Worm (Caenorhabditis elegans): Measurements from ENCODE around the gene pde-12.
"Not testable (repeated sequence)": the region's sequence is repeated elsewhere in the genome, so short reads cannot be mapped to it uniquely, and the experiment has no call there.

pde-12 gene

DNA sequence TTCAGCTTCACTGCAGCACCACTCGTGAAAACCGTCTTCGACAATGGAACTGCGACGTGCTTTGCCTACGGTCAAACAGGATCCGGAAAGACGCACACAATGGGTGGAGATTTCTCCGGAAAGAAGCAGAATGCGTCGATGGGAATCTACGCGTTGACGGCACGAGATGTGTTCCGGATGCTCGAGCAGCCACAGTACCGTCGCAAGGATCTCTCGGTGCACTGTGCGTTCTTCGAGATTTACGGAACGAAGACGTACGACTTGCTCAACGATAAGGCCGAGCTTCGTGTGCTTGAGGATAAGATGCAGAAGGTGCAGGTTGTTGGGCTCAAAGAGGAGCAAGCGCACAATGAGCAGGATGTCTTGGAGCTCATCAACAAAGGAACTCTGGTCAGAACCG, 35.3 kb downstream of the pde-12 start:
- TF ChIP-seq ham-2 (GFP tag; optimal IDR thresholded peaks at IDR 0.05) = no peak

ce11 chrIII:10808802-10809201, 36.0 kb downstream of the pde-12 start:
- TF ChIP-seq bed-3 (GFP tag; optimal IDR thresholded peaks at IDR 0.05) (no peak), elt-3 (tag; optimal IDR thresholded peaks at IDR 0.05) (no peak), unc-120 (tag; optimal IDR thresholded peaks at IDR 0.05; ENCODE audit: poor library complexity, severe bottlenecking) (no peak), pha-4 (tag; optimal IDR thresholded peaks at IDR 0.05) (no peak)

- TF ChIP-seq mep-1 (tag; optimal IDR thresholded peaks at IDR 0.05) (peak; percentile 11), nhr-12 (tag; optimal IDR thresholded peaks at IDR 0.05) (no peak), ceh-43 (GFP tag; optimal IDR thresholded peaks at IDR 0.05) (peak; percentile 17), unc-120 (tag; optimal IDR thresholded peaks at IDR 0.05; ENCODE audit: poor library complexity, severe bottlenecking) (peak; percentile 39), mab-5 (tag; optimal IDR thresholded peaks at IDR 0.05) (no peak), ham-2 (GFP tag; optimal IDR thresholded peaks at IDR 0.05) (peak; percentile 64), ces-1 (GFP tag; optimal IDR thresholded peaks at IDR 0.05) (peak; percentile 43)
These were observed 36.9 kb downstream of the pde-12 start for ce11 chrIII:10807956-10808355.

DNA sequence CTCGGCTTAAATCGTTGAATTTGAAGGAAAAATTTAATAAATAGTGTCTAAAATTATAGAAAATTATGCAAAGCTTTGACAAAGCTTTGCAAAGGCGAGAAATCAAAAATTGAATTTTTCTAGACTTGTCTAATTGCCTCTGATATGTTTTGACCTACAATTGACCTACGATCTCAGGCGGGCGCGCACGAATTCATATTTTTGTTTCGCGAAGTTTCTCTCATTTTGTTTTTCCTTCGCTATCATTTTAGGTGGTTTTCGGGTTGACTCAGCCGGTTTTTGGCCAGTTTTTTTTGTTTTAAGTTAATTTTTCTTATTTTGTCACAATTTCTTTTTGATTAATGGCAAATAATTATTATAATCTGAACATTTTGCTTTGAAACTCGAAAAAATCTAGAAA, 37.6 kb downstream of the pde-12 start:
- TF ChIP-seq mls-2 (tag; optimal IDR thresholded peaks at IDR 0.05) = no peak
- no peak for TF ChIP-seq elt-3 (tag; optimal IDR thresholded peaks at IDR 0.05)
- TF ChIP-seq ceh-83 (GFP tag; optimal IDR thresholded peaks at IDR 0.05) = no peak
- TF ChIP-seq zip-8 (tag; optimal IDR thresholded peaks at IDR 0.05) = no peak
- TF ChIP-seq M03D4.4 (tag; optimal IDR thresholded peaks at IDR 0.05) = no peak
- TF ChIP-seq lin-32 (GFP tag; optimal IDR thresholded peaks at IDR 0.05) = no peak
- TF ChIP-seq nhr-237 (tag; optimal IDR thresholded peaks at IDR 0.05) = no peak
- no peak for TF ChIP-seq pha-4 (tag; optimal IDR thresholded peaks at IDR 0.05)
- TF ChIP-seq mep-1 (tag; optimal IDR thresholded peaks at IDR 0.05) = no peak
- TF ChIP-seq nhr-2 (tag; optimal IDR thresholded peaks at IDR 0.05) = no peak
- no peak for TF ChIP-seq ceh-39 (tag; optimal IDR thresholded peaks at IDR 0.05)
- no peak for TF ChIP-seq snpc-4 (tag; optimal IDR thresholded peaks at IDR 0.05)
- TF ChIP-seq sem-2 (GFP tag; optimal IDR thresholded peaks at IDR 0.05) = no peak
- no peak for TF ChIP-seq lin-13 (tag; optimal IDR thresholded peaks at IDR 0.05)
- no peak for TF ChIP-seq nhr-12 (tag; optimal IDR thresholded peaks at IDR 0.05)
- TF ChIP-seq mab-5 (tag; optimal IDR thresholded peaks at IDR 0.05) = no peak
- no peak for TF ChIP-seq cnd-1 (tag; optimal IDR thresholded peaks at IDR 0.05)

ce11 chrIII:10806821-10807220, 38.0 kb downstream of the pde-12 start:
- TF ChIP-seq flh-1 (GFP tag; optimal IDR thresholded peaks at IDR 0.05) = no peak
- no peak for TF ChIP-seq lin-32 (GFP tag; optimal IDR thresholded peaks at IDR 0.05)
- no peak for TF ChIP-seq ceh-39 (tag; optimal IDR thresholded peaks at IDR 0.05)
- no peak for TF ChIP-seq zip-8 (tag; optimal IDR thresholded peaks at IDR 0.05)
- TF ChIP-seq elt-3 (tag; optimal IDR thresholded peaks at IDR 0.05) = no peak
- no peak for TF ChIP-seq nhr-237 (tag; optimal IDR thresholded peaks at IDR 0.05)
- no peak for TF ChIP-seq snpc-4 (tag; optimal IDR thresholded peaks at IDR 0.05)
- no peak for TF ChIP-seq nhr-76 (tag; optimal IDR thresholded peaks at IDR 0.05)
- no peak for TF ChIP-seq ces-1 (GFP tag; optimal IDR thresholded peaks at IDR 0.05)
- no peak for TF ChIP-seq nhr-12 (tag; optimal IDR thresholded peaks at IDR 0.05)
- peak; percentile 6 for TF ChIP-seq mls-2 (tag; optimal IDR thresholded peaks at IDR 0.05)
- no peak for TF ChIP-seq elt-1 (tag; optimal IDR thresholded peaks at IDR 0.05; ENCODE audit: borderline replicate concordance, insufficient read depth)
- TF ChIP-seq mep-1 (tag; optimal IDR thresholded peaks at IDR 0.05) = no peak
- TF ChIP-seq sptf-1 (tag; optimal IDR thresholded peaks at IDR 0.05) = peak; percentile 9

ce11 chrIII:10805625-10806024, 39.2 kb downstream of the pde-12 start, which contains the start of gene klp-7:
Gene klp-7 (plus strand): TSS chrIII:10805925.
- TF ChIP-seq lin-32 (GFP tag; optimal IDR thresholded peaks at IDR 0.05); mab-5 (tag; optimal IDR thresholded peaks at IDR 0.05); blmp-1 (tag; optimal IDR thresholded peaks at IDR 0.05): not testable (repeated sequence)

ce11 chrIII:10805172-10805571, 39.6 kb downstream of the pde-12 start:
- no peak for TF ChIP-seq unc-39 (tag; optimal IDR thresholded peaks at IDR 0.05)
- no peak for TF ChIP-seq ceh-83 (GFP tag; optimal IDR thresholded peaks at IDR 0.05)
- no peak for TF ChIP-seq ham-2 (GFP tag; optimal IDR thresholded peaks at IDR 0.05)
- no peak for TF ChIP-seq hlh-1 (tag; optimal IDR thresholded peaks at IDR 0.05)
- TF ChIP-seq blmp-1 (tag; optimal IDR thresholded peaks at IDR 0.05) = no peak
- no peak for TF ChIP-seq snpc-4 (tag; optimal IDR thresholded peaks at IDR 0.05)
- no peak for TF ChIP-seq cnd-1 (tag; optimal IDR thresholded peaks at IDR 0.05)
- TF ChIP-seq nhr-76 (tag; optimal IDR thresholded peaks at IDR 0.05) = no peak
- no peak for TF ChIP-seq lin-13 (tag; optimal IDR thresholded peaks at IDR 0.05)
- TF ChIP-seq nhr-2 (tag; optimal IDR thresholded peaks at IDR 0.05) = no peak
- no peak for TF ChIP-seq lsy-2 (tag; optimal IDR thresholded peaks at IDR 0.05)
- TF ChIP-seq nhr-28 (tag; optimal IDR thresholded peaks at IDR 0.05) = no peak
- TF ChIP-seq elt-1 (tag; optimal IDR thresholded peaks at IDR 0.05; ENCODE audit: borderline replicate concordance, insufficient read depth) = no peak
- no peak for TF ChIP-seq bed-3 (GFP tag; optimal IDR thresholded peaks at IDR 0.05)
- no peak for TF ChIP-seq unc-120 (tag; optimal IDR thresholded peaks at IDR 0.05; ENCODE audit: poor library complexity, severe bottlenecking)
- no peak for TF ChIP-seq mls-2 (tag; optimal IDR thresholded peaks at IDR 0.05)
- no peak for TF ChIP-seq nhr-237 (tag; optimal IDR thresholded peaks at IDR 0.05)
- no peak for TF ChIP-seq flh-1 (GFP tag; optimal IDR thresholded peaks at IDR 0.05)

All from whole organism, mixed stage, embryonic.